Worm (Caenorhabditis elegans) whole organism, L4/young adult: ENCODE data around the gene K05B2.4.

Experiments used
- W03F9.2 ChIP-seq: fragments of 150-350 bp; optimal IDR thresholded peaks from 2 replicates; lab custom pipeline; 2014; ENCODE audit warnings: missing biosample characterization, missing genetic modification characterization
- dao-5 ChIP-seq: sonication (generic microtip); optimal IDR thresholded peaks from 2 replicates; lab custom pipeline; 2016; ENCODE audit warnings: missing genotype, missing genetic modification characterization, moderate library complexity, missing compliant biosample characterization
- him-1 ChIP-seq: sonication (generic microtip); optimal IDR thresholded peaks from 2 replicates; lab custom pipeline; 2016; ENCODE audit warnings: missing genotype, missing genetic modification reagents, missing genetic modification characterization, missing compliant biosample characterization

The K05B2.4 gene

DNA sequence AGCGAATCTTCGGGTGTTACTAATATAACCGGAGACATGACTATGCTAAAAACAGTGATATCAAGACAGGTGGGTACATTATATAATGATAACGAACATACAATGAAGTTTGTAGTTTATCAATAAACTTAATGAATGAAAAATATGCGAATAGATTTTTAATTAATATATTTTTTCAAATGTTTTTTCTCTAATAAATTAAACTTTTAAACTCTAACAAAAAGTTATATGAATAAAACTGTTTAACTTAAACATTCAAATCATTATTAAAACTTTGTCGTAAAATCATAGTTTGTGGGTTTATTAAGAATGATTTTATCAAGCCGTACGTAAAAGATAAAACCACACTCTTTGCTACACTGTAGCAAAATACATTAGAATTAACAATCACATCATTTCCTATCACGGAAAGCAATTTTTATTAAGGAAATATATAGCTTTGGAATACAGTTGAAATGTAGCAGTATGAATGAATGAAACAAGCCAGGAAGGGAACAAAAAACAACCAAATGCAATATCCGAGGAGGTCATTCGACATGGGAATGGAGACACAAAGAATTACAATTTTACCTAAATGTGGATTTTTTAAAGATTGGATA is at the start of gene K05B2.4:
Gene K05B2.4 (minus strand): TSS at position 51 of the 599 bp plus-strand sequence.
- TF ChIP-seq him-1 (tag; lab: Kevin White, UChicago) (no peak), W03F9.2 (tag; lab: Kevin White, UChicago) (no peak), dao-5 (tag; lab: Kevin White, UChicago) (no peak)

DNA sequence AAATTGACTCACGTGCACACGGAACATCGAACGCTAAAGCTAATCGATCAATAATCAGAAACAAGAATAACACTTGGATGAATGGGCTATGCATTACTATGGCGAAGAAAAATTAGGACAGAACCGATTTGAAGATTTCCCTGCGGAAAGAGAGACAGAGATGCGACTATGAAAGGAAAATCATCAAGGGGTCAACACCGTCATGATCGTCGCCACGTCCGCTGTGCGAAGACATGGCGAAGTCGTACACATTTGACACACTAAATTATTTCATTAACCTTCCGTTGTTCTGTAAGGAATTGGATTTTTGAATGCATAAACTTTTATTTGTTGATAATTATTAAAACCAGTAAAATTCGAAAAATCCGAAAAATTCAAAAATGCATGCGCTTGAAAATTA is 48.4 kb upstream of the K05B2.4 start, which contains the start of gene M03F4.6:
Gene M03F4.6 (minus strand): TSS at position 101 of the 400 bp plus-strand sequence.
- no peak for TF ChIP-seq dao-5 (tag; lab: Kevin White, UChicago)
- TF ChIP-seq him-1 (tag; lab: Kevin White, UChicago) = no peak
- TF ChIP-seq W03F9.2 (tag; lab: Kevin White, UChicago) = no peak

DNA sequence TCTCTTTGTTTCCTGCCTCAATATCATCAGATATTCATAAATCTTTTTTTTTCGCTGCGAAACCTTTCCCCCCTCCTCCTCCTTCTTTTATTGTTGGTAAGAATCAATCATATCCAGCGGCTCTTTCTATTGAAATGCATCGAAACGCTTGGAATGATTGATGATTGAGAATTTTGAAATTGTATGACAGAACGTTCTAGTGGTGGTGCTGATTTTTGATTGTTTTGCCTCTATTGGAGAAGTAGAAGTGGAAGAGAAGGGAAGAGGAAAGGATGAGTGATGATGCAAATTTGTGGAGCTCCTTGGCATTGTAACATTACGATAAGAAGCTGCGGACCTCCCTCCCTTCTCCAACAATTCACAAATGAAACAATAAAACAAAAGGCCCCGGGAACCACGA is 44.8 kb upstream of the K05B2.4 start:
- TF ChIP-seq him-1 (tag; lab: Kevin White, UChicago) (no peak), W03F9.2 (tag; lab: Kevin White, UChicago) (no peak), dao-5 (tag; lab: Kevin White, UChicago) (no peak)

DNA sequence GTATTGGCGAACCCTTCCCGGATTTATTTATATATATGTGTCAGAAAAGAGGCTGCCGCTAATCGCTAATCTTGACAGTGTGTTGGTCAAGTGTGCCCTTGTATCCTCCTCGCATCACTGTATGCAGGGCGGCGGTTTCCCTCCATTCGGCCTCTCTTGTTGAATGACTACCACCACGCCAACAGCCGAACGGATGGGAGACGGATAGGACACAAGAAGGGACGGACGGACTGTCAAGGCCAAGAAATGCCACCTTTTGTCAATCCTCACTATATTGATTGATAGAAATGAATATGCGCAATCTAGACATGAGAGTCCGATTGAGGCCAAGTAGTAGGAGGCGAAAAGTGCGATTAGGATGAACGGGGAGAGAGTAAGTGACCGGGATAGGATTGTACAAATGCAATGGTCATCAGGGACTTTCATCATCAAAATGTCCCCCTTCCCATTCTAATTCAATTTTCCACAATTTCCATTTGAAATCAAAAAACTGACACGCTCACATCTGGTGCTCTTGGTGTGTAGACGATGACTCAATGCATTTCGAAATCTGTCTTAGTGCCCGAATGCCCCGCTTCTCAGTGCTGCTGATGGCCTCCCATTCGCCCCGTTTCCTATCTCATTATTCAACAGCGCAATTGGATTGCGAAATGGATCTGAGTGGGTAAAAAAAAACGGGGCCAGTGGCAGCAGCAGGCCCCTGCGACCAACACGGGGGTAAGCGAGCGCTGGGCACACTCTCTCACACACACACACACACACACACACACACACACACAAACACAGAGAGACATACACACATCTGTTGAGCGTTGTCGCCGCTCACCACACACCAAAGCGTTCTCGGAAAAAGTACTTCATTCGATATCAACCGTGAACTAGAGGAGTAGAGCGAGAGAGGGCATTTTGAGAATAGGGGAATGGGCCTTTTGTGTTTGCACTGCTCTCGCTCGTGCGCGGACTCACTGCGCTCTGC is 41.2 kb upstream of the K05B2.4 start:
- TF ChIP-seq him-1 (tag; lab: Kevin White, UChicago) = peak; percentile 87
- no peak for TF ChIP-seq W03F9.2 (tag; lab: Kevin White, UChicago)

DNA sequence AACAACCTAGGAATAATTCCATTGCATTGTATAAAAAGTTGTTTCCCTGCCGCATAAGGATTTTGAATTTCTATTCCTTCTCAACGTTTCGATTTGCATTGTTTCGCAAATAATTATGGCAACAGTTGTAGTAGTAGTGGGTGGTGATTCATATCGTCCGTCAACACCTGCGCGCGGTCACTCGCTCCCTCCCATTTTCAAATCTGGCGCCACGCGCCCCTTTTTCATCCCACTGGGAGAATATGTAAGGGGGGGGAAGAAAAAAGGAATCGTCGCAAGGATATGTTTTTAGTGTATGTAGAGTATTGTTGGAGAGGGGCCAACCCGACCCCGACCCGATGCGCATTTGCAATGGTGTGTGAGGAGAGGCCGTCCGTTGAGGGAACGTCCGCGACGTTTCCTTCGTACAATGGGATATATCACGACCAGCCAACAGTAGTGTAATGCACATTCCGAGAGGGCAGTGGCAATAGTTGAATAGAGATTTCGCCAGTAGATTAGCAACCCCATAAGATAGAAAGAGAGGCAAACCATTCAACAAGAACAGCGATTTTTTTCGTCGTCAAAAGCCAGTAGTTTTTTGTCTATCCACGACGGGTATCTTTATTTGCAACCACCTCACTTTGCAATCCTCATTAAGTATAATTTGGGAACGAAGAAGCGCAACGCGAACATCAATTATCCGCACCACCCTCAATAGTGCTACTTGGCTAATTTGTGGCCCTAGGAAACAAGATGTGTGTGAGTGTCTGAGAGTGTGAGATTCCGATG is 40.3 kb upstream of the K05B2.4 start:
- TF ChIP-seq him-1 (tag; lab: Kevin White, UChicago) = no peak
- no peak for TF ChIP-seq W03F9.2 (tag; lab: Kevin White, UChicago)
- no peak for TF ChIP-seq dao-5 (tag; lab: Kevin White, UChicago)

DNA sequence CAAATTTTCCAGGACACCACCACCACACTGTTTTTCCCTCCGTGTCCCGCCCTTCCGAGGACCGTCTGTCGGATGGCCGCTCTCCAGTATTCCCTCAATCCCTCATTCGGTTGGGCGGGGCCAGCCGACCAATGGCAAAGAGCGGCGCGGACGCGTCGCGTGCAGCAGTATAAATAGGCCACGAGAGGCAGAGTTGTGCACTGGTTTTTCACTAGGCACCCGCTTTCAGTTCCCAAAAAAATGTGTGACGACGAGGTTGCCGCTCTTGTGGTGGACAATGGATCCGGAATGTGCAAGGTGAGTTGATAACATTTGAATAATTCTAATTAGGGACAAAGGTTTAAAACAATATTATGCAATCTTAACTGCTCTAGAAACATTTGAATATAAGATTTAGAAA is 39.6 kb upstream of the K05B2.4 start, which contains the start of gene act-4:
Gene act-4 (plus strand): TSS at position 200 of the 400 bp plus-strand sequence.
- TF ChIP-seq W03F9.2 (tag; lab: Kevin White, UChicago) = no peak
- peak; percentile 4 for TF ChIP-seq him-1 (tag; lab: Kevin White, UChicago)

DNA sequence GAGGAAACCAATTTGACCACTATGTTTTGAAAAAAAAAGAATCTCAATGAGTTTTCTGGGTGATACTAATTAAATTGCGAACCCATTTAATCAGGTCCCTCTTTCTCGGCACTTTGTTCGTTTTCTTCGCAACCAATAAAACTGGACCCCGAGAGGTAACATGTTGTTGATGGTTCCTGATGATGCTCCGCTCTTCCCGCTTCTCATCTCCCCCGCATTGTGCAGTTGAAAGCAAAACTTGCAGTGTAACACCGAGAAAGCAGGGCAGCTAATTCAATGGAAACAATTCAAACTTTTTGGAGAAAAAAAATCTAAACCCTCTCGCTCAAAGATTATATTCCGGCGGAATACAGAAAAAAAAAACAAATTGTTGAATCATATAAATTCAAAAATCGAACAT is 38.6 kb upstream of the K05B2.4 start:
- TF ChIP-seq dao-5 (tag; lab: Kevin White, UChicago) = no peak
- no peak for TF ChIP-seq W03F9.2 (tag; lab: Kevin White, UChicago)
- no peak for TF ChIP-seq him-1 (tag; lab: Kevin White, UChicago)

DNA sequence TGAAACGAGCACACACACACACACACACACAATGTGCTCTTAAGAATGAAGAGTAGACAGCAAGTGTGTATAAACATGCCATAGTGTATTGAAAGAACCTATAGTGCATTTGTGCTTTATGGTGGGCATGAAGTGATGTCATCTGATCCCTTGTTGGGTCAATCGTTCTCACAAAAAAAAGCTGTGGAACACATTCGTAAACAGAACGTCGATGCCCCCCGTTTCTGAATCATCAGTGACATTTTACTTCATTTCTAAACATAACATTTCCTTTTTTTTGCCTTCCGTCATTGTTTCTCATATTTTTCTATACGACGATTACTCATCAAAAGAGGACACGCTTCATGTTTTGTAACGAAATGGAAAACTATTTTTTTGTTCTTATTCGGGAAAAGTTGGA is 38.2 kb upstream of the K05B2.4 start:
- no peak for TF ChIP-seq dao-5 (tag; lab: Kevin White, UChicago)
- TF ChIP-seq W03F9.2 (tag; lab: Kevin White, UChicago) = no peak
- TF ChIP-seq him-1 (tag; lab: Kevin White, UChicago) = no peak

DNA sequence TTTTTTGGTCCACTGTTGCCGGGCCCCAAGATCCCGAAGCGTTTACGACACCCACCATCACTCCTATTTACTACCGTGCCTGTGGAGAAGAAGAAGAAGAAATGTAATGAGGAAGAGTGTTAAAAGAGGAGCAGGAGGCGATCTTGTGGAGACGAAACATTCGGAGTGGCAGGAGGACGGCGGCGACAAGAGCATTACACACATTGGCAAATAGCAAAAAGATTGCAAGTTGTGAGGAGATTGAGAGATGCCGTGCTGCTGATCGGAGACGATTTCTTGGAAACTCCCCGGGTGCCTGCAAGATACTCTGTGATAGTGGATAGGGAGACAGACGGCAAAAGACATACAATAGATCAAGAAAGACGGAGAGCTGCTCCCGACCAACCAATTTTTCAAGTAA is 36.5 kb upstream of the K05B2.4 start, which contains the start of gene M03F4.4:
Gene M03F4.4 (minus strand): TSS at position 160 of the 400 bp plus-strand sequence.
- TF ChIP-seq him-1 (tag; lab: Kevin White, UChicago) (no peak), dao-5 (tag; lab: Kevin White, UChicago) (no peak), W03F9.2 (tag; lab: Kevin White, UChicago) (no peak)

DNA sequence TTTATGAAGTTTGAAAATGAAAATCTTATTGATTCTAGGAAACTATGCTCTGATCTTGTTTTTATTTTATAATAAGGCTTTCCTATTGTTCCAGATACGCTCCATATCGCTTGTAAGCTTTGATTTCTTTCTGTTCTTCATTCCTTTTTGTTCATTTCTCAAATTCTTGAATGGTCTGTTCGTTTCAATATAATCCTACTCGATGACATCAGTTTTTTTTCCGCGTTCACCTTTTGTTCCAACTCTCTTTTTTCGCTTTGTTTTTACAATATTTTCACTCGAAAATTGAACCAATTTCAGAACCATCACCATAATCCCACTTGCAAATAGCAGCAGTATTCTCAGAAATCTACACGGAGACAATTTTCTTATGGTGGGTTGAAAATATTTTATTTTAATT is 27.0 kb upstream of the K05B2.4 start, which contains the start of gene tyra-3:
Gene tyra-3 (plus strand): TSS at position 301 of the 400 bp plus-strand sequence.
- TF ChIP-seq him-1 (tag; lab: Kevin White, UChicago) (no peak), W03F9.2 (tag; lab: Kevin White, UChicago) (no peak), dao-5 (tag; lab: Kevin White, UChicago) (no peak)

DNA sequence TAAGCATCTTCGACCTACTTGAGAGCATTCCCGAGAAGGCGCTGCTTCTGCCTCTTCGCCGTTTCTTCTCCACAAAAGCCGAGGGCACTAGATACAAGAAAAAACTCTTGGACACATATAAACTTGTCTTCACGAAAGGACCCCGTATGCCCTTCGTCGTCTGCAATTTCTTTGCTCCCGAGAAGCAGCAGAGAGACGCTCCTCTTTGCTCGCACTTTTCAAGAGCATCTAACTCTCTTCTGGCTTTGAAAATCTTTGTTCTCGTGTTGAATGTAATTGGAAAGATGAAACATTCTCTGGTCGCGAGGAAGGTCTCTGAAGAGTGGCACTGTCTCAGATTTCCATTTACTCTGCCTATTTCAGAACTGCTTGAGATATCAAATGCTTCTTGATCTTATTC is 18.2 kb upstream of the K05B2.4 start:
- no peak for TF ChIP-seq W03F9.2 (tag; lab: Kevin White, UChicago)
- TF ChIP-seq dao-5 (tag; lab: Kevin White, UChicago) = no peak
- TF ChIP-seq him-1 (tag; lab: Kevin White, UChicago) = no peak

DNA sequence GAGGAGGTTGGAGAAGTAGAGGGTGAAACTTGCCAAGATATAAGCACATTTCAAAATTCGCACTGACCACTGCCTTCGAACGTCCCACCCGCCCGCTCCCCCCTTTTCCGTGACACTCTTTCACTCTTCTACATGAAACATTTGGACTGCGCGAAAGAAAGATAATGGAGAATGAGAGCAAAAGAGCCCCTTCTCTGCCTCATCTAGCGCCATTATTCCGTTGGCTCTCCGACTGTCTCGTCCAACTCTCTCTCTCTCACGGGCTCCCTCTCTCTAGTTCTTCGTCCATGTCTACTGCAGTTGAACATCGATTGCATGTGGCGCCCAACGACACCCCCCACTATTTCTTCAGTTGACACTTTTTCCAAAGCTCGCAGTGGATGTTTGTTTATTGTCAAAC is 12.2 kb upstream of the K05B2.4 start:
- no peak for TF ChIP-seq him-1 (tag; lab: Kevin White, UChicago)
- TF ChIP-seq W03F9.2 (tag; lab: Kevin White, UChicago) = no peak
- TF ChIP-seq dao-5 (tag; lab: Kevin White, UChicago) = no peak
